Worm (Caenorhabditis elegans) whole organism, L4/young adult: ENCODE results near the gene clc-21.

Source experiments
- dao-5 ChIP-seq: sonication (generic microtip); optimal IDR thresholded peaks from 2 replicates; lab custom pipeline; 2016; ENCODE audit warnings: missing genotype, missing genetic modification characterization, moderate library complexity, missing compliant biosample characterization
- him-1 ChIP-seq: sonication (generic microtip); optimal IDR thresholded peaks from 2 replicates; lab custom pipeline; 2016; ENCODE audit warnings: missing genotype, missing genetic modification reagents, missing genetic modification characterization, missing compliant biosample characterization

DNA sequence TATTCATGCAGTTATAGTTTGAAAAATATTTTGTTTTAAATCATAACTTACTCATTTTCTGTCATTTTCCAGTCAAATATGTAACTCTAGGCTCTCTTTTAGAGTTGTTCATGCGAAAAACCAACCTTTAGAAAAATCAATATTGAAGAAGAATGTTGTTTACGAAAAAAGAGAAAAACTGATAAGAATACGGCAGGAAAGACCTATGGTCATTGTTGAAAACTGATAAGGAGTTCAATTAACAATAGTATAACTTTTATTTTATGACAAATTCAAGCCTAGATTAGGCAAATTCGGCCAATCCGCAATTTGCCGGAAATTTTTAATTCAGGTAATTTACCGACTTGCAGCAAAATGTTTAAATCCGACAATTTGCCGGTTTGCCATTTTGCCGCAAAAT, 40.3 kb upstream of the clc-21 start, which contains the start of gene Y20C6A.1:
- TF ChIP-seq him-1 (tag; lab: Kevin White, UChicago) (no peak), dao-5 (tag; lab: Kevin White, UChicago) (no peak)
